Worm (Caenorhabditis elegans): Measurements from ENCODE around the gene del-9.

del-9 gene

DNA sequence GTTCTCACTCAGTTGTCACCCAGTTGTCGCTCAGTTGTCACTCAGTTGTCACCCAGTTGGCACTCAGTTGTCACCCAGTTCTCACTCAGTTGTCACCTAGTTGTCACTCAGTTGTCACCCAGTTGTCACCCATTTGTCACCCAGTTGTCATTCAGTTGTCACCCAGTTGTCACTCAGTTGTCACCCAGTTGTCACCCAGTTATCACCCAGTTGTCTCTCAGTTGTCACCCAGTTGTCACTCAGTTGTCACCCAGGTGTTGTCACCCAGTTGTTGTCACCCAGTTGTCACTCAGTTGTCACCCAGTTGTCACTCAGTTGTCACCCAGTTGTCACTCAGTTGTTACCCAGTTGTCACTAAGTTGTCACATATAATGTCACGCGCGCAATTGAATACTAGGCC is 14.4 kb upstream of the del-9 start:
- TF ChIP-seq somi-1 (GFP tag; optimal IDR thresholded peaks at IDR 0.05) (no peak), madf-8 (GFP tag; conservative IDR thresholded peaks at IDR 0.05) (no peak), cebp-1 (GFP tag; IDR thresholded peaks at IDR 0.05) (no peak), cebp-1 (tag; optimal IDR thresholded peaks at IDR 0.05) (no peak), C06A6.2 (GFP tag; conservative IDR thresholded peaks at IDR 0.05) (0 out of 2 replicates have a peak, but pooled peaks have one; percentile 24), egl-44 (GFP tag; IDR thresholded peaks at IDR 0.05) (peak; percentile 77; the same call in 1 of the 2 replicates), bed-1 (GFP tag; IDR thresholded peaks at IDR 0.05) (0 out of 2 replicates have a peak, but pooled peaks have one; percentile 52), pbrm-1 (GFP tag; IDR thresholded peaks at IDR 0.05) (peak; percentile 45), aptf-3 (GFP tag; IDR thresholded peaks at IDR 0.05) (peak; percentile 90), F49E8.2 (tag; optimal IDR thresholded peaks at IDR 0.05; ENCODE audit: insufficient read depth) (no peak), F37B4.10 (GFP tag; IDR thresholded peaks at IDR 0.05) (peak; percentile 97), F39B2.1 (GFP tag; IDR thresholded peaks at IDR 0.05) (no peak; the same call in 1 of the 2 replicates), snpc-1.3 (tag; optimal IDR thresholded peaks at IDR 0.05; ENCODE audit: insufficient read depth) (no peak), unc-62 (GFP tag; optimal IDR thresholded peaks at IDR 0.05) (peak; percentile 72), ZK185.1 (tag; optimal IDR thresholded peaks at IDR 0.05; ENCODE audit: poor library complexity, severe bottlenecking) (no peak), nfya-2 (GFP tag; IDR thresholded peaks at IDR 0.05) (0 out of 2 replicates have a peak, but pooled peaks have one; percentile 13), B0019.2 (GFP tag; conservative IDR thresholded peaks at IDR 0.05) (peak; percentile 50; the same call in 1 of the 2 replicates), sea-2 (GFP tag; IDR thresholded peaks at IDR 0.05) (peak; percentile 63; the same call in 1 of the 2 replicates), F33H1.4 (GFP tag; IDR thresholded peaks at IDR 0.05) (0 out of 2 replicates have a peak, but pooled peaks have one; percentile 6), cebp-2 (GFP tag; IDR thresholded peaks at IDR 0.05) (0 out of 2 replicates have a peak, but pooled peaks have one; percentile 54), nhr-120 (GFP tag; IDR thresholded peaks at IDR 0.05) (0 out of 2 replicates have a peak, but pooled peaks have one; percentile 33), madf-3 (GFP tag; IDR thresholded peaks at IDR 0.05) (peak; percentile 39; the same call in 1 of the 2 replicates), ztf-25 (GFP tag; IDR thresholded peaks at IDR 0.05) (peak; percentile 63; the same call in 1 of the 2 replicates), zim-3 (tag; optimal IDR thresholded peaks at IDR 0.05) (peak; percentile 42), athp-1 (tag; optimal IDR thresholded peaks at IDR 0.05) (no peak), egl-18 (GFP tag; IDR thresholded peaks at IDR 0.05) (0 out of 2 replicates have a peak, but pooled peaks have one; percentile 15), nfyb-1 (GFP tag; IDR thresholded peaks at IDR 0.05) (peak; percentile 51; the same call in 1 of the 2 replicates), hmg-20 (GFP tag; IDR thresholded peaks at IDR 0.05) (peak; percentile 33; the same call in 1 of the 2 replicates), ztf-28 (GFP tag; IDR thresholded peaks at IDR 0.05) (0 out of 2 replicates have a peak, but pooled peaks have one; percentile 26), madf-10 (tag; optimal IDR thresholded peaks at IDR 0.05) (no peak), hsf-1 (GFP tag; IDR thresholded peaks at IDR 0.05) (no peak; the same call in none of the 2 replicates), pha-4 (tag; optimal IDR thresholded peaks at IDR 0.05) (no peak), ekl-4 (GFP tag; IDR thresholded peaks at IDR 0.05) (peak; percentile 74; the same call in 1 of the 2 replicates), ceh-58 (GFP tag; IDR thresholded peaks at IDR 0.05) (0 out of 2 replicates have a peak, but pooled peaks have one; percentile 84), B0261.1 (tag; optimal IDR thresholded peaks at IDR 0.05) (no peak), dox-1 (GFP tag; IDR thresholded peaks at IDR 0.05) (peak; percentile 59; the same call in 1 of the 2 replicates), bed-2 (GFP tag; IDR thresholded peaks at IDR 0.05) (peak; percentile 82; the same call in 1 of the 2 replicates), let-526 (GFP tag; IDR thresholded peaks at IDR 0.05) (0 out of 2 replicates have a peak, but pooled peaks have one; percentile 40), attf-3 (GFP tag; conservative IDR thresholded peaks at IDR 0.05) (0 out of 2 replicates have a peak, but pooled peaks have one; percentile 39), ceh-91 (GFP tag; IDR thresholded peaks at IDR 0.05) (0 out of 2 replicates have a peak, but pooled peaks have one; percentile 46)

Data from whole organism, young adult.